Worm (Caenorhabditis elegans) whole organism, young adult: Measurements from ENCODE around the gene Y25C1A.6.

Experiments
- C06A6.2 ChIP-seq: fragments of 200-800 bp; sonication (Bioruptor generic); conservative IDR thresholded peaks from 2 replicates; pipeline ENCODE4 v1.3.6; 2022; ENCODE audit warnings: missing genetic modification characterization, missing compliant biosample characterization
- ama-1 ChIP-seq, 3 experiments: fragments of 150-350 bp in 1 of 3; sonication (generic microtip) in 2 of 3; optimal IDR thresholded peaks; 2 replicates each; lab custom pipeline; 2014 to 2018; ENCODE audit warnings: missing biosample characterization in 2 of 3, missing genetic modification characterization in 2 of 3, missing genetic modification reagents in 2 of 3
- athp-1 ChIP-seq: sonication (generic microtip); optimal IDR thresholded peaks from 2 replicates; lab custom pipeline; 2017; ENCODE audit warnings: mild to moderate bottlenecking, missing genetic modification characterization, missing compliant biosample characterization
- efl-1 ChIP-seq: fragments of 150-350 bp; optimal IDR thresholded peaks from 2 replicates; lab custom pipeline; 2014; ENCODE audit warnings: missing biosample characterization, missing genetic modification reagents, missing genetic modification characterization
- egrh-3 ChIP-seq: fragments of 200-800 bp; sonication (Bioruptor generic); IDR thresholded peaks from 2 replicates; pipeline ENCODE4 v1.3.6; 2022; ENCODE audit warnings: missing genetic modification reagents, missing genetic modification characterization, missing compliant biosample characterization
- mcd-1 ChIP-seq: fragments of 200-800 bp; sonication (Bioruptor generic); IDR thresholded peaks from 2 replicates; pipeline ENCODE4 v1.3.6; 2022; ENCODE audit warnings: missing genetic modification reagents, missing genetic modification characterization, missing compliant biosample characterization
- zim-3 ChIP-seq: sonication (generic microtip); optimal IDR thresholded peaks from 2 replicates; lab custom pipeline; 2017; ENCODE audit warnings: mild to moderate bottlenecking, missing genetic modification characterization, moderate library complexity, missing compliant biosample characterization

DNA sequence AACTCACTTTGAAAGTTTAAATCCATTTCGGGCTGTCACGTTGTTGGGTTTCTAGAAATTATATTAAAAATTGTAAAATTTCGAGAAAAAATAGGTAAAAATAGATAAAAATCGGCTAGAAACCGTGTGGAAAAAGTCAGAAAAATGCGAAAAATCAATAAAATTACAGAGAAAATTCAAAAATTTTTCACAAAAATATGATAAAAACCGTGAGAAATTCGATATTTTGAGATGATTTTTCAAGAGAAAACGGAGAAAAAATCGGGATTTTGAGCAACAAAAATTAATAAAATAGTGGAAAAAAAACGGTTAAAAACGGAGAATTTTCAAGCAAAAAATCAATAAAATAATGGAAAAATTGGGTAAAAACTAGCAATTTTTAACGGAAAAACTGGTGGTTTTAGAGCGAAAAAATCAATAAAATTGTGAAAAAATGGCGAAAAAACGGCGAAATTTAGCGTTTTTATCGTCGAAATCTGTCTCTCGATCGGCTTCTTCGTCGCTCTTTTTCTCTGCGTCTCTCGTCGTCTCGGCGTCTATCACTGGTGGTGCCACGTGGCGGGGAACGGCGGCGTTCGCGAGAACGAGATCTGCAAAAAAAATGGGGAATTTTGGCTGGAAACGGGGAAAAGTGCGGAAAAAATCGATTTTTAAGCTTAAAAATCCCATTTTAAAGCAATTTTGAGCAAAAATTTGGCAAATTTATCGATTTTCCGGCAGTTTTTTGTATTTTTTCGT lies 10.3 kb downstream of the Y25C1A.6 start, which contains the start of gene Y25C1A.7:
- TF ChIP-seq athp-1 (tag; lab: Kevin White, UChicago), result no peak
- TF ChIP-seq mcd-1 (GFP tag; lab: Robert Waterston, UW), result no peak
- no peak for TF ChIP-seq egrh-3
- TF ChIP-seq zim-3, result no peak
- no peak for TF ChIP-seq C06A6.2 (GFP tag; lab: Robert Waterston, UW)
- TF ChIP-seq efl-1 (GFP tag; lab: Kevin White, UChicago), result no peak
- TF ChIP-seq ama-1 (optimal IDR thresholded peaks at IDR 0.05; lab: Kevin White, UChicago), result no peak
- no peak for TF ChIP-seq ama-1 (GFP tag; optimal IDR thresholded peaks at IDR 0.05; lab: Kevin White, UChicago)
